Fruit fly (Drosophila melanogaster): ENCODE results near the gene GAPsec.

DNA sequence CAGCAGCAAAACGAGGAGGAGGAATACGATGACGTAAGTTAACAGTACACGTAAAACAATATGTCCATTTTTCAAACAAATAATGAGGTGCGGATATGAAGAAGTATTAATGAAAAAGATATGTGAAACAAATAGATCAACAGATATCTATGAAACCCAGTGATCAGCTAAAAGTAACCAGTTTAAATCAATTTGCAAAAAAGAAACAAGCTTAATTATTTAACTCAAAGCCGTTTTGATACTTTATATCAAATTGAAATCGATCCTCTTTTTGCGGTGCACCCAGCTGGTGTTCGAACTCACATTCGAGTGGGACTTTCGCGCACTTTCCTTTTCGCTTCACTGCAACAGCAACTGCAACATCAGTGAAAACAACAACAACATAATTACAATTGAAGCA is 17.3 kb upstream of the GAPsec start:
- no peak for TF ChIP-seq Myc (optimal IDR thresholded peaks at IDR 0.05)
- no peak for TF ChIP-seq dmrt93B (GFP tag; optimal IDR thresholded peaks at IDR 0.05)
- no peak for TF ChIP-seq Jra (GFP tag; optimal IDR thresholded peaks at IDR 0.05)
- TF ChIP-seq GATAd (GFP tag; optimal IDR thresholded peaks at IDR 0.05): no peak
- no peak for TF ChIP-seq Vsx2 (GFP tag; optimal IDR thresholded peaks at IDR 0.05; ENCODE audit: partially characterized antibody)
- TF ChIP-seq usp (GFP tag; optimal IDR thresholded peaks at IDR 0.05): no peak
- TF ChIP-seq pan (optimal IDR thresholded peaks at IDR 0.05): no peak
- no peak for TF ChIP-seq Hnf4 (GFP tag; optimal IDR thresholded peaks at IDR 0.05)
- no peak for TF ChIP-seq CG32264 (GFP tag; optimal IDR thresholded peaks at IDR 0.05)
- no peak for TF ChIP-seq CG9705 (GFP tag; optimal IDR thresholded peaks at IDR 0.05)
- no peak for TF ChIP-seq dsf (GFP tag; optimal IDR thresholded peaks at IDR 0.05; ENCODE audit: borderline replicate concordance)

Measured in whole organism, wandering third instar larva.